Worm (Caenorhabditis elegans) whole organism, early embryonic: ENCODE results near the gene rgs-5.

Source experiments
- ama-1 ChIP-seq: fragments of 150-350 bp; optimal IDR thresholded peaks from 2 replicates; lab custom pipeline; 2014
- ceh-13 ChIP-seq: fragments of 200-800 bp; sonication (Bioruptor generic); optimal IDR thresholded peaks from 2 replicates; lab custom pipeline; 2018; ENCODE audit warnings: mild to moderate bottlenecking, missing genetic modification characterization, missing compliant biosample characterization
- flt-1 ChIP-seq: fragments of 200-800 bp; sonication (Bioruptor generic); IDR thresholded peaks from 2 replicates; pipeline ENCODE4 v1.3.6; 2022; ENCODE audit warnings: missing genetic modification characterization, missing compliant biosample characterization
- hnd-1 ChIP-seq: sonication (generic microtip); optimal IDR thresholded peaks from 2 replicates; lab custom pipeline; 2016; ENCODE audit warnings: missing genetic modification characterization, missing compliant biosample characterization
- pes-1 ChIP-seq: fragments of 200-800 bp; sonication (Bioruptor generic); IDR thresholded peaks from 2 replicates; pipeline ENCODE4 v1.3.6; 2022; ENCODE audit warnings: missing genetic modification reagents, missing genetic modification characterization, missing compliant biosample characterization
- scrt-1 ChIP-seq: fragments of 200-800 bp; sonication (Bioruptor generic); IDR thresholded peaks from 2 replicates; pipeline ENCODE4 v1.3.6; 2022; ENCODE audit warnings: missing genetic modification characterization, missing compliant biosample characterization
- sea-1 ChIP-seq: fragments of 200-800 bp; sonication (Bioruptor generic); conservative IDR thresholded peaks from 2 replicates; pipeline ENCODE4 v1.3.6; 2022; ENCODE audit warnings: missing genetic modification characterization, missing compliant biosample characterization

DNA sequence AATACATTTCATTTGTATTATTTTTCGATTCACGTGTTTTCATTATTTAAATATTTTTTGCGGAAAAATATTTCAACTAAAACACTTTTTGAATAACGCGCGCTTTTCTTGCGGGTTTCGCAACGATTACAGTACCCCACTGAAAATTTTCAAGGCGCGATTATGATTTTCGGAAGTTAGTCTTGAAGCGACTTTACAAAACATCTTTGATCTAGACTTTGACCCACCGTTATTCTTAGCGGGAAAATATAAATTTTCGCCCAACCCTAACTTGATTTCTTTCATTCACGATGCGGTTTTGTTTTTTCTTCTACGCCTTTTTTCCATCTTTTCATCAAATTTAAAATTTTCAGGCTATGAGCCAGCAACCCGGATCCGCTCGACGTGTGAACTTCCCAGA, 29.5 kb downstream of the rgs-5 start, which contains the start of gene egg-1:
- TF ChIP-seq ama-1 (lab: Kevin White, UChicago) (no peak), pes-1 (GFP tag; lab: Robert Waterston, UW) (no peak), sea-1 (GFP tag; lab: Robert Waterston, UW) (no peak), ceh-13 (GFP tag; lab: Kevin White, UChicago) (no peak), hnd-1 (tag; lab: Kevin White, UChicago) (no peak), scrt-1 (GFP tag; lab: Robert Waterston, UW) (no peak), flt-1 (GFP tag; lab: Robert Waterston, UW) (no peak)
